Worm (Caenorhabditis elegans) whole organism, dauer: ENCODE results near the gene T28C12.15.

Source experiments
- unc-62 ChIP-seq: sonication (generic microtip); optimal IDR thresholded peaks from 2 replicates; lab custom pipeline; 2017; ENCODE audit warnings: missing biosample characterization, missing genetic modification reagents, missing genetic modification characterization

T28C12.15 gene

ce11 chrV:6321733-6322198 lies at the start of gene T28C12.15:
TSS of gene T28C12.15 (minus strand) at chrV:6321783.
- no peak for TF ChIP-seq unc-62 (GFP tag; lab: Kevin White, UChicago)

DNA sequence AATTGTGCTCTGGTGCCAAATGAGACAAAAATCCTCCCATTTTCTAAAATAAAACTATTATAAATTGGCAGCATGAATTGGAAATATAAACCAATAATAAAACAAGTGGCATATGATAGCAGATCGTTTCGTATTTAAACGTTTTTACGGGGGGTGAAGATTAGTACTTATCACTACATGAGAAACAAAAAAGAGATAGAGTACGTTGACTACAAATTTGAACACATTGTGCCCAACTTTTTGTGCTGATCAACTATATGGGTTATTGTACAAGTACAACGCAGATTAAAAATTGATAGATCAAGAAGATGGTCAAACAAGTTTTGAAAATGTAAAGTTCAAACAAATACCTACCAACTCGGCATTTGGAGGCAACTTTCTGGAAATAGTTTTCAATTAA lies 46.9 kb upstream of the T28C12.15 start:
- TF ChIP-seq unc-62 (GFP tag; lab: Kevin White, UChicago) = no peak

ce11 chrV:6365597-6365996 lies 44.0 kb upstream of the T28C12.15 start, which contains the start of gene cest-33:
TSS of gene cest-33 (minus strand) at chrV:6365671.
- no peak for TF ChIP-seq unc-62 (GFP tag; lab: Kevin White, UChicago)

- TF ChIP-seq unc-62 (GFP tag; lab: Kevin White, UChicago) = no peak
Measured at ce11 chrV:6364806-6365205, 43.2 kb upstream of the T28C12.15 start.

- TF ChIP-seq unc-62 (GFP tag; lab: Kevin White, UChicago) = no peak
Measured at ce11 chrV:6361688-6362087, 40.1 kb upstream of the T28C12.15 start.

DNA sequence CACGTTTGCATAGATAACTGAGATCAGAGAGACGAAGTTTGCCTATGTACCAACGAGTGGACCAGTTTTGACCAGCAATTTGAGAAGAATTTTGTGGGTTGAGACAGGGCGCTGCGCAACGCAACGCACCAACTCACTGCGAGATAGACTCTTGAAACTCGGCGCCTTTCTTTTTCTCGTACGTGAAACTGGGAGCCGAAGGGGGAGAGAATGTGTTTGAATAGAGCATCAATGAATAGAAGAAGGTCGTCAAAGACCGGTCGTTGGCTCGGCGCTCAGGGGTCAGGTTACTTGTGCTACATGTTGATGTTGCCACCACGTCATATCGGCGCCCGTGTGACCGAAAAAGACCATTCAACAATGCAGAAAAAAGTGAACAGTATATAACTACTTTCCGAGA lies 37.9 kb upstream of the T28C12.15 start:
- no peak for TF ChIP-seq unc-62 (GFP tag; lab: Kevin White, UChicago)

DNA sequence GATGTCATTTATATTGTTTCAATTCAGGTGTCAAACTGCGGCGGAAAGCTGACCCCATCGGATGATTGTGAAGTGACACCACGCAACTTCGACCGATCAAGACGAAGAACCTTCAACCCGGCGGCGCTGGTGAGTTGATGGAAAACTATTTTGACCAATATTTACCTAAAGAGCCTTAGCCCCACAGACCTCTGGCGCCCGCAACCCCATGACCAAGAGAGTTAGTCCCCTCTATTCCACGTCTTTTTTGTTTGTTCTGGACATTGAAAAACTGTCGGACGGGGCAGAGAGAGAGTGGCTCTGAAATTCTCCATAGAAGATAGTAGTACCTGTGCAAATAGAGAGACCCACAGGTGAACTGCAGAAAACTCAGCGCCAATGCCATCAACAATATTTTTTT lies 37.1 kb upstream of the T28C12.15 start:
- no peak for TF ChIP-seq unc-62 (GFP tag; lab: Kevin White, UChicago)

DNA sequence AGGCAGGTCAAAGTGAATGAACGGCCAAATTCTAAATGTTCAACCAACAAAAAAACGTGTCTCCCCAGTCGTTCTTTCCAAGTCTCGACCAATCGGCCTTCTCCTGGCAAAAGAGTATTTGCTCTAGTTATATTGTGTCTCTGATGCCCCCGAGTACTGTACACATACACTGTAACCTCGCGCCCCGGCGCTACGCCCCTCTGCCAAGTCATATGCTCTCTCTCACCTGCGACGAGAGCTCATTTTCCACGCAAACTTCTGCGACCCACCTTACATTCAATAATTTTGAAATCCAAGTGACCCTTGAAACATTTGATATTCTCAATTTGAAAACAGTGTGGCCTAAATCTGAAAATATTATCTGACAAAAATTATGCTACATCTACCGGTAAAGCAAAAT lies 35.7 kb upstream of the T28C12.15 start:
- no peak for TF ChIP-seq unc-62 (GFP tag; lab: Kevin White, UChicago)

DNA sequence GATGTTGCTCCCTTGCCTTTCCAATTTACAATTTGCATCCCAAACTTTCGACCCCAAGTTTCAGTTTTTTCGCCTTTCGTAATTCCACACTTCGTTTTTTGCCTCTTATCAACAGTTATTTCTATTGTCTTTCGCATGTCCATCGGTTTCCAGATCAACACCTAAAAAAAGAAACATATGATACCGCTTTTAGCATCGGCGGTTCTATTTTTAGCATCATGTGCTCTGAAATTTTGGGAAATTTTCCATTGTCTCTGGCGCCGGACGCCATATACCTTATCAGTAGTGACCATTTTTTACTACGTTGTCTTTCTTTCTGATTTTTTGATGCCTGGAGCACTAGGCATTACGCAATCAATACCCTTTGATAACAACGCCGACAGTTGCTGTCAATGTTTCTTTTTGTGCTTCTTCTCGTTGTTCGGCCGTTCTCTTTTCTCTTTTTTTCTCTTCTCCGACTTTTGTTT lies 34.4 kb upstream of the T28C12.15 start, which contains the start of gene bcl-11:
Gene bcl-11 (plus strand): TSS at position 51 of the 467 bp plus-strand sequence.
- no peak for TF ChIP-seq unc-62 (GFP tag; lab: Kevin White, UChicago)

DNA sequence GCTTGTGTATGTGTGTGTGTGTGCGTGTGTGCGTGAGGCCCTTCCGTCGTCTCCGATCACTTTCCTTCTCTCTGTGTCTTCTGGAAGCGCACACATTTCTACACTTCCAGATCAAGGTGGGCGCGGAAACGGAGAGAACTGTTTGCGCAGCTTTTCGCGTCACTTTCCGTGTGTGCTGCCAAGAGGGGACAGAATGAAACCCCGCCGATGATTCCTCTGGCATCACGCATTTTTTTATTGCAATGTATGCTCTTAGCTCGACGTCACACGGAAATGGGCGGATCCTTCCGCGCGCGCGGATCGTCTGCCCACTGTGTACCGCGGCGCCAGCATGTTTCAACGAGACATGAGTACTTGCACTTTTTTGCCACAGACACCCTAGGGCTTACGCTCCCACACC lies 33.8 kb upstream of the T28C12.15 start:
- no peak for TF ChIP-seq unc-62 (GFP tag; lab: Kevin White, UChicago)

- no peak for TF ChIP-seq unc-62 (GFP tag; lab: Kevin White, UChicago)
Measured at ce11 chrV:6354786-6355185, 33.2 kb upstream of the T28C12.15 start.

DNA sequence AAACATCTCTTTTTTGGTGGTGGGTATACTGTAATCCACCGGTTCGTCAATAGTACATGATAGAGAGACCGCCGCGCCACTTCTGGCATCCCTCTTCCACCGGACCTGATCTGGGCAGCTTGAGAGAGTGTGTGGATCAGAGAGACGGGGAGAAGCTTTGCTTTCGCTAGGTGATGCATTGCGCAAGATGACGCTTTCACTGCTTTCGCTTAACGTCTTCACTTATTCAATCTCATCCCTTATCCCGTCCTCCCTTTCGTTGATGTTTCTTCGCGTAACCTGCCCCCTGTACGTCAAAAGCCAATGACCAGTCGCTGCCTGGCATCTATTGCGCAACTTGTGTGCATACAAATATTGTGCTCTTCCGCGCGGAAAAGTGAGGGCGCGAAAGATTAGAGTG lies 32.6 kb upstream of the T28C12.15 start:
- TF ChIP-seq unc-62 (GFP tag; lab: Kevin White, UChicago) = no peak

DNA sequence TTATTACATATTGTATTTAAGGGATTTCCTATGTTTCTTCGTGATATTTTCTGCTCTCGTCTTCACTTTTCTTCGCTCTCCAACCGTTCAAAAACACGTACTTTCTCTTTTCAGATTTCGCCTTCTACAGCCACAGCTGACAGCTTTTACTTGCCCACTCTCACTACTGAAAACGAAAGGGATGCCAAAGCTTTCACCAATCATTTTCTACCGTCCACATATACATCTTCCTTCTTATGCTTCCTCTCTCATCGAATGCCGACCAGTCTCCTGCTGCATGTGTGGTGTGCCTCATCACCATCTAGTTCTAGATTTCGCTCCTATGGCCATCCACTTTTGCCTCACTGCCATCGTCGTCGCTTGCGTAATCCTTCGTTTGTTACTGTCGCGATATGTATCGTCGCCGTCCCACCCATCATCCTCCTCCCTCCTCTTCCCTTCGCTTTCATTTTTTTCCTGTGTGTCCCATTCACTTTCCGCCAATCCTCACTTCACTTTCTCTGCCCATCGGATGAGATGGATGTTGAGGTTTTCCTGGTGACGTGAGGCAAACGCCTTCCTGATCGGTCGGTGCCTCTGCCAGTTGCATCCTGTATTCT lies 31.7 kb upstream of the T28C12.15 start:
- TF ChIP-seq unc-62 (GFP tag; lab: Kevin White, UChicago) = no peak

- no peak for TF ChIP-seq unc-62 (GFP tag; lab: Kevin White, UChicago)
Measured at ce11 chrV:6352350-6352749, 30.8 kb upstream of the T28C12.15 start.

DNA sequence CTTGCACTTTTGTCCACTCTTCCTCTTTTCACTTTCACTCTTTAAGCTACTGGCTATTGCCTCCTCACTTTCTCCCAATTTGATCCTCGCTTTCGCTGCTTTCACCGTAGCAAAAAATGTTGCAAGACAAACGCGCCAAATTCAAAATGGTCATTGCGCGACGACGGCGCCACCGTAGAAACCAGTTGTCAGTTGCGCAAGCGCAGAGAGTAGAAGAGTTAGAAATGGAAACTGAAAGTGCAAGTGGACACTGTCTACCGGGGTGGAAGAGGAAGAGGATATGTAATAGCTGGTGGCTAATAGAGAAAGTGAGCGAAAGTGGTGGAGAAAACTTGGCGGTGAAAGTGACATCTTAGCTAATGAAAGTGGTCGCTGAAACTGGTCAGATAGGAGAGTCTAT lies 29.5 kb upstream of the T28C12.15 start:
- TF ChIP-seq unc-62 (GFP tag; lab: Kevin White, UChicago) = no peak

- TF ChIP-seq unc-62 (GFP tag; lab: Kevin White, UChicago) = no peak
Measured at ce11 chrV:6350109-6350508, 28.5 kb upstream of the T28C12.15 start.

- no peak for TF ChIP-seq unc-62 (GFP tag; lab: Kevin White, UChicago)
Measured at ce11 chrV:6349597-6349996, 28.0 kb upstream of the T28C12.15 start.
